Fruit fly (Drosophila melanogaster) whole organism, adult: ENCODE measurements around the gene Gpdh1.

Experiments
- CG11617 ChIP-seq: fragments of 200-800 bp; sonication (Bioruptor generic); optimal IDR thresholded peaks from 2 replicates; lab custom pipeline; 2017; ENCODE audit warnings: mild to moderate bottlenecking, missing biosample characterization, missing genetic modification reagents, missing genetic modification characterization
- CG12768 ChIP-seq: fragments of 200-800 bp; sonication (Bioruptor generic); optimal IDR thresholded peaks from 2 replicates; lab custom pipeline; 2017; ENCODE audit warnings: missing biosample characterization, missing genetic modification characterization, mild to moderate bottlenecking, moderate library complexity, missing genetic modification reagents
- CG1620 ChIP-seq: fragments of 200-800 bp; sonication (Bioruptor generic); optimal IDR thresholded peaks from 2 replicates; lab custom pipeline; 2016; ENCODE audit warnings: missing biosample characterization, missing genetic modification characterization
- CG5204 ChIP-seq: fragments of 200-800 bp; sonication (Bioruptor generic); optimal IDR thresholded peaks from 2 replicates; lab custom pipeline; 2016; ENCODE audit warnings: missing biosample characterization, missing genetic modification characterization
- CG7045 ChIP-seq: fragments of 200-800 bp; sonication (Bioruptor generic); optimal IDR thresholded peaks from 2 replicates; lab custom pipeline; 2017; ENCODE audit warnings: missing biosample characterization, mild to moderate bottlenecking, missing genetic modification characterization
- Clk ChIP-seq: fragments of 200-800 bp; sonication (Bioruptor generic); optimal IDR thresholded peaks from 2 replicates; lab custom pipeline; 2017; ENCODE audit warnings: missing biosample characterization, missing genetic modification characterization
- Mnt ChIP-seq: fragments of 200-800 bp; sonication (Bioruptor generic); optimal IDR thresholded peaks from 2 replicates; lab custom pipeline; 2016; ENCODE audit warnings: missing biosample characterization, mild to moderate bottlenecking, missing genetic modification characterization
- bab1 ChIP-seq: fragments of 200-800 bp; sonication (Bioruptor generic); optimal IDR thresholded peaks from 3 replicates; lab custom pipeline; 2019; ENCODE audit warnings: missing biosample characterization, mild to moderate bottlenecking, missing genetic modification characterization, moderate library complexity
- cic ChIP-seq: fragments of 200-800 bp; sonication (Bioruptor generic); optimal IDR thresholded peaks from 2 replicates; lab custom pipeline; 2017; ENCODE audit warnings: missing biosample characterization, mild to moderate bottlenecking, missing genetic modification characterization, moderate library complexity
- cnc ChIP-seq, 2 experiments: fragments of >200 bp; optimal IDR thresholded peaks; 2 replicates each; lab custom pipeline; 2017
- kay ChIP-seq: fragments of 200-800 bp; sonication (Bioruptor generic); peaks from one replicate; lab custom pipeline; 2016; ENCODE audit warnings: missing biosample characterization, missing genetic modification characterization, borderline replicate concordance
- pad ChIP-seq: fragments of 200-800 bp; sonication (Bioruptor generic); optimal IDR thresholded peaks from 3 replicates; lab custom pipeline; 2017; ENCODE audit warnings: missing biosample characterization, missing genetic modification characterization, mild to moderate bottlenecking, moderate library complexity, missing genetic modification reagents
- tj ChIP-seq: fragments of 200-800 bp; sonication (Bioruptor generic); optimal IDR thresholded peaks from 3 replicates; lab custom pipeline; 2017; ENCODE audit warnings: missing biosample characterization, mild to moderate bottlenecking, missing genetic modification characterization, moderate library complexity

The Gpdh1 gene

DNA sequence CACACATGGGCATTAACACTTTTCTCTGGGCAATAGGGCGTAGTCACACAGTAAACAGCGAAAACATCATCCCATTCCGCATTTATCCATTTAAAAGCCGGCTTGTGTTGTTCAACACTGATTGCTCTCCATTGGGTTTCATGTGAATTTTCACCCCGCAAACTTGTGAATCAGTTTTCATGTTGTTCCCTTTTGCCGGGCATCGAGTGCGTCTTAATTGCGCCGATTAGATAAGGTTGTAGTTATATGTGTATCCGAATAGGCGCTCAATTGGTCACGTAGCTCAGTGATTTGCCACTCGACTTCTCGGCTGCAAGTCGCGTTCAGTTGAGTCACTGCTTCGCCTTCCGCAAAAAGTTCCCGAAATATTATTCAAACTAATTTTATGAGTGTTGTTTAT is 43.5 kb downstream of the Gpdh1 start:
- TF ChIP-seq bab1 (GFP tag; lab: Kevin White, UChicago), result peak; percentile 25
- peak; percentile 18 for TF ChIP-seq CG12768 (GFP tag; lab: Kevin White, UChicago)
- TF ChIP-seq cic, result peak; percentile 86
- TF ChIP-seq Mnt (GFP tag; lab: Kevin White, UChicago), result no peak
- no peak for TF ChIP-seq CG5204 (GFP tag; lab: Kevin White, UChicago)

DNA sequence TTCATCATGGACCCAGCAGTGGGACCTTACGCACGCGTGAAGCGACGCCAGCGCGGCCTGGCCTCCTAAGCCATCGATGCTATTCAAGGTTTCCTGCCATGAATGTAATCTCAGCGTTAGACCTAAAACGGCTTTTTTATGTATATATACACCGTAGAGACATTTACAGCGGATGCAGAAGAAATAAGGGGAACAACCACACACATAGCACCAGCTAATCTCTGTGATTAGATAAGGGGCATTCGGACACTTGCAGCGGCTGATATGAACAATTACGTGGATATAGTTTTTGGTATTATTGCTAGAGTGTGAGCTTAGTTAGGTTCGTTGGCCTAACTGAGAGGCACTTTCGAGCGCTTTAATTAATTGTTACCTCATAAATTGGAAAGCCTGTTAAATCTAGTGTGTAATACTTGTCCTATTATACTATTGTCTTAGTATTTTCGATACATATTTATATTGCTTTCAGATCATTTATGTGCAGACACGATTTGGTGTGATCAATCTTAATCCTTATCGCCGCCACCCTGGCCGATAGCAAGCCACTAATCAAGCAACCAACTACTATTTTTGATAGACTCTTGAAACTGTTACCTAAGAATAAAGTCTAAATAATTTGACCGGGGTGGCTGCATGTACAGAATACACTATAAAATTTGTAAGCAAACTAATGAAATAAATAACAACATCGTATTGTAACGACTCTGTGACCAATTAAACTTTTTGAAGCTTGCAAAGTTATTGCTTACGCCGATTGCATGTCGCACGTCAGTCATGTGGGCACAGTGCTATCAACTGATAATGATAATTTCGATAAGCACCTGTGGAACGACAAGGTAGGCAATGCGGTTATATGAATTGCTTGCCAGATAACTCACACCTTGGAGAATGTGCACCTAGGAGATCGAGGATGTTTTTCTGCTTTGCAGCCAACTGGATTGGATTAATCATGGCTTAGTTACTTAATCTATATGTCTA is 45.0 kb downstream of the Gpdh1 start:
- TF ChIP-seq CG11617 (GFP tag; lab: Kevin White, UChicago), result no peak
- no peak for TF ChIP-seq cic
- no peak for TF ChIP-seq CG7045 (GFP tag; lab: Kevin White, UChicago)

DNA sequence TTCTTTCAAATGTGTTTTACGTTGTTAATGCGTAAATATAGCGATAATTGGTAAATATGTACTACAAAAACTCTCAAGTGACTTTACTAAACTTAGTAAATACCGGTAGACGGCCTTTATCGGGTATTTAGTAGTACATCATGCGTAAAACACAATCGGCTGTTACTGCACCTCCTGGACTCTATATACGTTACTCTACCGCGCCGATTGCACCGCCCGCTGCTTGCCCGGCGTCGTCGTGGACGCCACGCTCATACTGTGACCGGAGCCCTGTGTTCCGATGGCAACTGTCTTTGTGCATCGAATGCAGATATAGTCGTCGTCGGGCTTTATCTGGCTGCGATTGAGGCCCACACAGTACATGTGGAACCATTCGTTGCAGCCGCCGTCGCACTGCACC is 47.0 kb downstream of the Gpdh1 start:
- TF ChIP-seq bab1 (GFP tag; lab: Kevin White, UChicago) (no peak), pad (no peak), cic (peak; percentile 35), CG1620 (GFP tag; lab: Kevin White, UChicago) (no peak), CG5204 (GFP tag; lab: Kevin White, UChicago) (no peak)

DNA sequence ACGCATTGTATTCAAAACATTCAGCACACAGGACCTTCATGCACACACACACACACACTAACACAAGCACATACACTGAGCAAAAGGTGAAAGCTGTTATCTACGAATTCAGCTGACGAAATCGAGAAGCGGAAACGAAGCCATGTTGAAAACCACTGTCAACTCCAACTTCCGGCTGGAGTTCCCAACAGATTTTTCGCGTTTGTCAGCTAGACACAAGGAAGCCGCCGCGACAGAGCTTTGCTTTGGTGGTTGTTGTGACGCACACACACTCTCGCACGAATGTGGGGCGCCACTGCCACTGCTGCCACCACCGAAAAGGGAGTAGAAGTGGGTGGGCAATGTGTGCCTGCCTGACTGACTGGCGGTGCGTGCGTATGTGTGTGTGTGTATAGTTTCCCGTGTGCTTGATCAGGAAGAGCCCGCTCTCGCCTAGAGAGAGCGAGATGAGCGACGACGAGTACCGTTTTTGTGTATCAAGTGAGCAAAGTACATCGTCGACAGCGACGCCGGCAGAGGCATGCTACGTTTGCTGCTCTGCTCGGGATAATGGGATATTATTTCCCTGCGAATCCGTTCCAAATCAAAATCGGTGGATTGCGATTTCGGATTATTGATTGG is 54.3 kb downstream of the Gpdh1 start:
- no peak for TF ChIP-seq kay
- TF ChIP-seq Clk (GFP tag; lab: Kevin White, UChicago), result no peak

DNA sequence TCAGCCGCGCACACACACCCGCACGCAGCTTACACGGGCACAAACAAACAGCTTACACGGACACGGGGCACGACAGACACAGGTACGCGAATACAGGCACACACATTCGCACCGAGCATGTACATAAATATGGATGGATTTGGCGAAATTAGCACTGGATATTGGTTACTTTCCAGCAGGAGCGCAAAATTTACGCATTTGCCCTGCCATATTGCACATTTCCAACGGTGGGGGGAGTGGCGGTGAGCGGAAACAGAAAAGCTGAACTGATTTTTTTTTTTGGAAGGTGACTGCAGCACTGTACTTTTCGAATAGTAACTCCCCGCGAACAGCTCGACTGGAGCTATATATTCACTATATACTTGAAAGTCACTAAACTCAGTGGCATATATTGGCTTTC is 54.9 kb downstream of the Gpdh1 start:
- no peak for TF ChIP-seq Mnt (GFP tag; lab: Kevin White, UChicago)
- TF ChIP-seq cic, result no peak
- no peak for TF ChIP-seq kay
- TF ChIP-seq CG1620 (GFP tag; lab: Kevin White, UChicago), result no peak
- TF ChIP-seq tj (GFP tag; lab: Kevin White, UChicago), result no peak
- no peak for TF ChIP-seq cnc (optimal IDR thresholded peaks at IDR 0.05; lab: Kevin White, UChicago)
